Fruit fly (Drosophila melanogaster) whole organism, embryonic: Measurements from ENCODE around the gene Cpr65Az.

ENCODE experiments used
- Ada2b ChIP-seq: fragments of 200-800 bp; sonication (Bioruptor generic); IDR thresholded peaks from 2 replicates; pipeline ENCODE4 v1.3.6; 2022; ENCODE audit warnings: missing biosample characterization, missing genetic modification characterization
- Asciz ChIP-seq: fragments of 200-800 bp; sonication (Bioruptor generic); optimal IDR thresholded peaks from 2 replicates; lab custom pipeline; 2017; ENCODE audit warnings: missing biosample characterization, mild to moderate bottlenecking, missing genetic modification characterization, missing genetic modification reagents
- Awh ChIP-seq: fragments of 200-800 bp; sonication (Bioruptor generic); IDR thresholded peaks from 2 replicates; pipeline ENCODE4, ENCODE4 v1.3.6; 2022; ENCODE audit warnings: missing biosample characterization, missing genetic modification characterization
- CG10209 ChIP-seq: fragments of 200-800 bp; sonication (Bioruptor generic); optimal IDR thresholded peaks from 3 replicates; lab custom pipeline; 2017; ENCODE audit warnings: missing biosample characterization, mild to moderate bottlenecking, missing genetic modification characterization, missing genetic modification reagents
- CG11093 ChIP-seq: fragments of 200-800 bp; sonication (Bioruptor generic); IDR thresholded peaks from 3 replicates; pipeline ENCODE4 v1.3.6; 2022; ENCODE audit warnings: missing biosample characterization, missing genetic modification characterization
- CG11247 ChIP-seq: fragments of 200-800 bp; sonication (Bioruptor generic); IDR thresholded peaks from 2 replicates; pipeline ENCODE4 v1.3.6; 2022; ENCODE audit warnings: missing biosample characterization, missing genetic modification characterization
- CG12071 ChIP-seq: fragments of 200-800 bp; sonication (Bioruptor generic); optimal IDR thresholded peaks from 3 replicates; lab custom pipeline; 2018; ENCODE audit warnings: missing biosample characterization, mild to moderate bottlenecking, missing genetic modification characterization
- CG12391 ChIP-seq: fragments of 200-800 bp; sonication (Bioruptor generic); optimal IDR thresholded peaks from 3 replicates; lab custom pipeline; 2018; ENCODE audit warnings: missing biosample characterization, mild to moderate bottlenecking, missing genetic modification characterization, moderate library complexity
- CG12769 ChIP-seq: fragments of 200-800 bp; sonication (Bioruptor generic); optimal IDR thresholded peaks from 2 replicates; lab custom pipeline; 2019; ENCODE audit warnings: missing biosample characterization, mild to moderate bottlenecking, missing genetic modification characterization, moderate library complexity
- CG13296 ChIP-seq: fragments of 200-800 bp; sonication (Bioruptor generic); optimal IDR thresholded peaks from 3 replicates; lab custom pipeline; 2018; ENCODE audit warnings: missing biosample characterization, mild to moderate bottlenecking, missing genetic modification characterization
- CG14014 ChIP-seq: fragments of 200-800 bp; sonication (Bioruptor generic); IDR thresholded peaks from 2 replicates; pipeline ENCODE4 v1.3.6; 2022; ENCODE audit warnings: missing biosample characterization, missing genetic modification characterization
- CG14710 ChIP-seq: fragments of 200-800 bp; sonication (Bioruptor generic); optimal IDR thresholded peaks from 3 replicates; lab custom pipeline; 2019; ENCODE audit warnings: missing biosample characterization, mild to moderate bottlenecking, missing genetic modification characterization, moderate library complexity
- CG1602 ChIP-seq: fragments of 200-800 bp; sonication (Bioruptor generic); optimal IDR thresholded peaks from 3 replicates; lab custom pipeline; 2016; ENCODE audit warnings: missing biosample characterization, missing genetic modification characterization
- CG17568 ChIP-seq: fragments of 200-800 bp; sonication (Bioruptor generic); optimal IDR thresholded peaks from 2 replicates; lab custom pipeline; 2018; ENCODE audit warnings: missing biosample characterization, mild to moderate bottlenecking, missing genetic modification characterization, moderate library complexity
- CG2712 ChIP-seq: fragments of 200-800 bp; optimal IDR thresholded peaks from 3 replicates; lab custom pipeline; 2019; ENCODE audit warnings: missing biosample characterization, mild to moderate bottlenecking, missing genetic modification characterization, moderate library complexity
- CG5180 ChIP-seq: fragments of 200-800 bp; sonication (Bioruptor generic); optimal IDR thresholded peaks from 3 replicates; lab custom pipeline; 2017; ENCODE audit warnings: missing biosample characterization, missing genetic modification characterization, mild to moderate bottlenecking, moderate library complexity, missing genetic modification reagents
- CG6175 ChIP-seq: fragments of 200-800 bp; sonication (Bioruptor generic); IDR thresholded peaks from 3 replicates; pipeline ENCODE4 v1.3.6; 2022; ENCODE audit warnings: missing biosample characterization, missing genetic modification characterization
- CG6254 ChIP-seq: fragments of 200-800 bp; sonication (Bioruptor generic); optimal IDR thresholded peaks from 3 replicates; lab custom pipeline; 2017; ENCODE audit warnings: mild to moderate bottlenecking, missing biosample characterization, missing genetic modification reagents, missing genetic modification characterization
- CG7963 ChIP-seq: fragments of 200-800 bp; sonication (Bioruptor generic); IDR thresholded peaks from 3 replicates; pipeline ENCODE4 v1.3.6; 2022; ENCODE audit warnings: missing biosample characterization, missing genetic modification characterization; ENCODE audit not compliant: partially characterized antibody
- CG9437 ChIP-seq: fragments of 200-800 bp; sonication (Bioruptor generic); optimal IDR thresholded peaks from 2 replicates; lab custom pipeline; 2018; ENCODE audit warnings: missing biosample characterization, mild to moderate bottlenecking, missing genetic modification characterization
- CG9817 ChIP-seq: fragments of 200-800 bp; sonication (Bioruptor generic); optimal IDR thresholded peaks from 2 replicates; lab custom pipeline; 2018; ENCODE audit warnings: missing biosample characterization, mild to moderate bottlenecking, missing genetic modification characterization, moderate library complexity
- Dek ChIP-seq: fragments of 200-800 bp; sonication (Bioruptor generic); optimal IDR thresholded peaks from 3 replicates; lab custom pipeline; 2019; ENCODE audit warnings: missing biosample characterization, mild to moderate bottlenecking, missing genetic modification characterization, moderate library complexity
- Fer3 ChIP-seq: fragments of 200-800 bp; sonication (Bioruptor generic); optimal IDR thresholded peaks from 2 replicates; lab custom pipeline; 2018; ENCODE audit warnings: missing biosample characterization, mild to moderate bottlenecking, missing genetic modification characterization, moderate library complexity
- Sox102F ChIP-seq: fragments of 200-800 bp; sonication (Bioruptor generic); optimal IDR thresholded peaks from 2 replicates; lab custom pipeline; 2018; ENCODE audit warnings: missing biosample characterization, mild to moderate bottlenecking, missing genetic modification characterization, moderate library complexity
- abd-A ChIP-seq: fragments of 200-800 bp; sonication (Bioruptor generic); optimal IDR thresholded peaks from 3 replicates; lab custom pipeline; 2019; ENCODE audit warnings: missing biosample characterization, mild to moderate bottlenecking, missing genetic modification characterization, moderate library complexity
- bowl ChIP-seq: fragments of 200-800 bp; sonication (Bioruptor generic); IDR thresholded peaks from 2 replicates; pipeline ENCODE4 v1.3.6; 2022; ENCODE audit warnings: missing biosample characterization, missing genetic modification characterization
- cato ChIP-seq: fragments of 200-800 bp; sonication (Bioruptor generic); optimal IDR thresholded peaks from 2 replicates; lab custom pipeline; 2016; ENCODE audit warnings: missing biosample characterization, missing genetic modification characterization, borderline replicate concordance
- chif ChIP-seq, 2 experiments: fragments of 200-800 bp; sonication (Bioruptor generic); optimal IDR thresholded peaks; 3 replicates each; lab custom pipeline; 2016; ENCODE audit warnings: missing biosample characterization in 2 of 2, missing genetic modification characterization in 2 of 2
- chm ChIP-seq: fragments of 200-800 bp; sonication (Bioruptor generic); IDR thresholded peaks from 2 replicates; pipeline ENCODE4 v1.3.6; 2022; ENCODE audit warnings: missing biosample characterization, missing genetic modification characterization
- croc ChIP-seq: fragments of 200-800 bp; sonication (Bioruptor generic); conservative IDR thresholded peaks from 3 replicates; pipeline ENCODE4 v1.3.6; 2022; ENCODE audit warnings: missing biosample characterization, missing genetic modification characterization
- fd3F ChIP-seq: fragments of 200-800 bp; sonication (Bioruptor generic); optimal IDR thresholded peaks from 2 replicates; lab custom pipeline; 2018; ENCODE audit warnings: missing biosample characterization, mild to moderate bottlenecking, missing genetic modification characterization, moderate library complexity
- fd96Cb ChIP-seq: fragments of 200-800 bp; sonication (Bioruptor generic); optimal IDR thresholded peaks from 2 replicates; lab custom pipeline; 2018; ENCODE audit warnings: missing biosample characterization, mild to moderate bottlenecking, missing genetic modification characterization, moderate library complexity
- grn ChIP-seq: fragments of 200-800 bp; sonication (Bioruptor generic); optimal IDR thresholded peaks from 3 replicates; lab custom pipeline; 2017; ENCODE audit warnings: missing biosample characterization, missing genetic modification characterization
- ind ChIP-seq: fragments of 200-800 bp; sonication (Bioruptor generic); optimal IDR thresholded peaks from 3 replicates; lab custom pipeline; 2016; ENCODE audit warnings: missing biosample characterization, missing genetic modification characterization
- kay ChIP-seq: fragments of 200-800 bp; sonication (Bioruptor generic); optimal IDR thresholded peaks from 2 replicates; lab custom pipeline; 2016; ENCODE audit warnings: missing biosample characterization, missing genetic modification characterization
- maf-S ChIP-seq: fragments of 200-800 bp; sonication (Bioruptor generic); optimal IDR thresholded peaks from 2 replicates; lab custom pipeline; 2016; ENCODE audit warnings: missing biosample characterization, missing genetic modification characterization
- oc ChIP-seq: fragments of 200-800 bp; sonication (Bioruptor generic); optimal IDR thresholded peaks from 2 replicates; lab custom pipeline; 2018; ENCODE audit warnings: missing biosample characterization, mild to moderate bottlenecking, missing genetic modification characterization, moderate library complexity
- pan ChIP-seq, 4 experiments: fragments of >200 bp in 3 of 4; fragments of 200-800 bp in 1 of 4; sonication (Bioruptor generic) in 1 of 4; optimal IDR thresholded peaks in 3 of 4; IDR thresholded peaks in 1 of 4; 2 replicates each; pipeline versions ENCODE4 v1.3.6 to Lab custom; 2017 to 2022; ENCODE audit warnings: missing biosample characterization in 2 of 4, missing genetic modification characterization in 2 of 4, mixed read lengths in 1 of 4
- pb ChIP-seq: fragments of 200-800 bp; sonication (Bioruptor generic); optimal IDR thresholded peaks from 3 replicates; lab custom pipeline; 2016; ENCODE audit warnings: missing biosample characterization, missing genetic modification characterization
- salm ChIP-seq: fragments of 200-800 bp; sonication (Bioruptor generic); optimal IDR thresholded peaks from 2 replicates; lab custom pipeline; 2018; ENCODE audit warnings: missing biosample characterization, mild to moderate bottlenecking, missing genetic modification characterization
- so ChIP-seq: fragments of 200-800 bp; sonication (Bioruptor generic); IDR thresholded peaks from 3 replicates; pipeline ENCODE4 v1.3.6; 2022; ENCODE audit warnings: missing biosample characterization, missing genetic modification characterization
- sob ChIP-seq: fragments of 200-800 bp; sonication (Bioruptor generic); IDR thresholded peaks from 2 replicates; pipeline ENCODE4 v1.3.6; 2022; ENCODE audit warnings: missing biosample characterization, missing genetic modification characterization
- sr ChIP-seq: fragments of 200-800 bp; sonication (Bioruptor generic); IDR thresholded peaks from 3 replicates; pipeline ENCODE4 v1.3.6; 2022; ENCODE audit warnings: missing biosample characterization, missing genetic modification characterization
- sug ChIP-seq: fragments of 200-800 bp; optimal IDR thresholded peaks from 2 replicates; lab custom pipeline; 2019; ENCODE audit warnings: missing biosample characterization, mild to moderate bottlenecking, missing genetic modification characterization, moderate library complexity
- tio ChIP-seq: fragments of 200-800 bp; sonication (Bioruptor generic); optimal IDR thresholded peaks from 2 replicates; lab custom pipeline; 2017; ENCODE audit warnings: missing biosample characterization, missing genetic modification characterization, inconsistent platforms
- unc-4 ChIP-seq: fragments of 200-800 bp; sonication (Bioruptor generic); IDR thresholded peaks from 2 replicates; pipeline ENCODE4 v1.3.6; 2022; ENCODE audit warnings: missing biosample characterization, missing genetic modification characterization; ENCODE audit not compliant: partially characterized antibody
- vvl ChIP-seq: fragments of 200-800 bp; sonication (Bioruptor generic); IDR thresholded peaks from 2 replicates; pipeline ENCODE4 v1.3.6; 2022; ENCODE audit warnings: missing biosample characterization, missing genetic modification characterization
- zfh2 ChIP-seq: fragments of 200-800 bp; sonication (Bioruptor generic); optimal IDR thresholded peaks from 2 replicates; lab custom pipeline; 2016; ENCODE audit warnings: missing biosample characterization, missing genetic modification characterization

The Cpr65Az gene

DNA sequence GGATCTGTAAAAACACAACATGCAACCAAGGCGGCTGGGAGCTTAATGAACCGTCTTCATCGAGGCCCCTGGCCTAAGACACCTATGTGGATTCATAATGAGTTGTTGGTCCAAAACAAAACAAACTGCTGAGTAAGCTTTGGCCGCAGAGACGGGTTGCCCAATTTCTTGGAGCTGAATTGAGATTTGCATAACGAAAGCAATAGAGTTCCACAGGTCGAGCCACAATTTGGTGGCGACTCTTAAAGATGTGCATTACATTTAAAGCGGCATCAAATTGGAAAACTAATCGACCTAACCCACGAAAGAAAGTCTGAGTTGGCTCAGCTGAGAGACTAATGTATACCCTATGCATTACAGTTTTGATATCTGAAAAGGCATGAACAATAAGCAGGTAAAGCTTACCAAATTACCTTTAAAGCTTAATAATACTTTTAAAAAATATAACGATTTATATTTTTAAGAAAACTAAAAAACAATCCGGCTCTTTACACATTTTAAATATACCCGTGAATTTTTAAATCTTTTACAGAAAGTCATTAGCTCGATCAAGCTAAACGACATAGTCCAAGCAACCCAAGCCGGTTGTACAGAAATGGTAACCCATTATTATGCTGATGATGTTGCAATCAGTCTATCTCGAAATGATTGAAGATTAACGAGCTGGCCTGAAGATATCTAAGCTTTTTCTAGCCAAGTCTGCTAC is 3.1 kb upstream of the Cpr65Az start, which contains the start of gene CG13297 (continued):
- TF ChIP-seq CG14710 (tag; lab: Kevin White, UChicago) (peak; percentile 8), maf-S (GFP tag; lab: Kevin White, UChicago) (no peak), CG11247 (GFP tag; lab: Robert Waterston, UW) (no peak), fd96Cb (tag; lab: Kevin White, UChicago) (peak; percentile 71), chm (GFP tag; lab: Robert Waterston, UW) (no peak), tio (GFP tag; lab: Kevin White, UChicago) (peak; percentile 32), CG6254 (GFP tag; lab: Kevin White, UChicago) (peak; percentile 12), fd3F (peak; percentile 12), grn (GFP tag; lab: Kevin White, UChicago) (peak; percentile 76), Asciz (GFP tag; lab: Kevin White, UChicago) (peak; percentile 64), sug (no peak), CG10209 (GFP tag; lab: Kevin White, UChicago) (peak; percentile 33), sr (no peak), CG12071 (GFP tag; lab: Kevin White, UChicago) (no peak), CG12769 (tag; lab: Kevin White, UChicago) (no peak), CG9817 (tag; lab: Kevin White, UChicago) (peak; percentile 38), Fer3 (peak; percentile 35), cato (GFP tag; lab: Kevin White, UChicago) (peak; percentile 1), kay (GFP tag; lab: Kevin White, UChicago) (no peak), Sox102F (peak; percentile 76), abd-A (tag; lab: Kevin White, UChicago) (peak; percentile 88), CG12391 (tag; lab: Kevin White, UChicago) (peak; percentile 44), CG6175 (no peak), CG2712 (peak; percentile 78), CG13296 (GFP tag; lab: Kevin White, UChicago) (peak; percentile 85), Awh (0 out of 2 replicates have a peak, but pooled peaks have one; percentile 40), pb (no peak), unc-4 (GFP tag; lab: Robert Waterston, UW) (no peak), CG5180 (GFP tag; lab: Kevin White, UChicago) (peak; percentile 63), CG11093 (GFP tag; lab: Robert Waterston, UW) (peak; percentile 62; the same call in 2 of the 3 replicates), CG17568 (no peak), CG14014 (peak; percentile 25; the same call in 1 of the 2 replicates), zfh2 (GFP tag; lab: Kevin White, UChicago) (no peak), ind (peak; percentile 45), so (GFP tag; lab: Robert Waterston, UW) (no peak), croc (peak; percentile 37; the same call in 2 of the 3 replicates), salm (tag; lab: Kevin White, UChicago) (peak; percentile 18), pan (optimal IDR thresholded peaks at IDR 0.05; lab: Kevin White, UChicago) (no peak), pan (GFP tag; optimal IDR thresholded peaks at IDR 0.05 in 1 of 2, IDR thresholded peaks at IDR 0.05 in 1 of 2) (peak in 1 of 2 experiments; percentile 74), oc (tag; lab: Kevin White, UChicago) (peak; percentile 16), CG7963 (no peak), vvl (GFP tag; lab: Robert Waterston, UW) (peak; percentile 66), bowl (no peak), Ada2b (GFP tag; lab: Robert Waterston, UW) (0 out of 2 replicates have a peak, but pooled peaks have one; percentile 30), chif (GFP tag; optimal IDR thresholded peaks at IDR 0.05; lab: Kevin White, UChicago) (peak in 1 of 2 experiments; percentile 8), CG9437 (GFP tag; lab: Kevin White, UChicago) (peak; percentile 40), Dek (tag; lab: Kevin White, UChicago) (peak; percentile 22), CG1602 (peak; percentile 13), sob (GFP tag; lab: Robert Waterston, UW) (peak; percentile 40; the same call in 1 of the 2 replicates)
